Fruit fly (Drosophila melanogaster) whole organism, wandering third instar larva: ENCODE data around the gene CG15221.

ENCODE experiments used
- CrebA ChIP-seq: fragments of 200-800 bp; sonication (Bioruptor generic); optimal IDR thresholded peaks from 2 replicates; lab custom pipeline; 2016; ENCODE audit warnings: missing biosample characterization, mild to moderate bottlenecking, missing genetic modification characterization, borderline replicate concordance
- Mio ChIP-seq: sonication (Bioruptor generic); optimal IDR thresholded peaks from 2 replicates; lab custom pipeline; 2016; ENCODE audit warnings: missing biosample characterization, missing genetic modification characterization
- N ChIP-seq: fragments of >200 bp; optimal IDR thresholded peaks from 2 replicates; lab custom pipeline; 2018; ENCODE audit warnings: missing biosample characterization, missing external identifiers, missing genetic modification characterization
- Sp1 ChIP-seq: fragments of 200-800 bp; sonication (Bioruptor generic); optimal IDR thresholded peaks from 3 replicates; lab custom pipeline; 2019; ENCODE audit warnings: missing biosample characterization, mild to moderate bottlenecking, missing genetic modification characterization, moderate library complexity
- Vsx2 ChIP-seq: fragments of 200-300, 225-300 bp; sonication (Bioruptor generic); optimal IDR thresholded peaks from 2 replicates; lab custom pipeline; 2018; ENCODE audit warnings: missing biosample characterization, missing genetic modification characterization; ENCODE audit not compliant: partially characterized antibody
- br ChIP-seq: fragments of 200-800 bp; sonication (Bioruptor generic); optimal IDR thresholded peaks from 2 replicates; lab custom pipeline; 2016; ENCODE audit warnings: missing biosample characterization, missing genetic modification characterization
- dl ChIP-seq, 2 experiments: fragments of 175-275, 200-275 bp in 1 of 2; fragments of 200-275 bp in 1 of 2; sonication (Bioruptor generic); optimal IDR thresholded peaks; lab custom pipeline; 2018; ENCODE audit warnings: mild to moderate bottlenecking in 2 of 2, missing biosample characterization in 2 of 2, missing genetic modification characterization in 2 of 2, moderate library complexity in 2 of 2; ENCODE audit not compliant: partially characterized antibody in 2 of 2, insufficient read depth in 1 of 2
- usp ChIP-seq: fragments of >200 bp; optimal IDR thresholded peaks from 2 replicates; lab custom pipeline; 2017; ENCODE audit warnings: missing biosample characterization, missing genetic modification characterization

dm6 chrX:11756892-11757291 is 32.8 kb downstream of the CG15221 start:
- TF ChIP-seq Sp1 (GFP tag; lab: Kevin White, UChicago): no peak
- no peak for TF ChIP-seq CrebA
- TF ChIP-seq Vsx2 (GFP tag; lab: Kevin White, UChicago): no peak
- no peak for TF ChIP-seq N (GFP tag; lab: Kevin White, UChicago)
- TF ChIP-seq Mio (GFP tag; lab: Kevin White, UChicago): no peak
- TF ChIP-seq br (GFP tag; lab: Kevin White, UChicago): no peak
- no peak for TF ChIP-seq dl (GFP tag; optimal IDR thresholded peaks at IDR 0.05; lab: Kevin White, UChicago; ENCODE audit: insufficient read depth in 1 of 2, partially characterized antibody in 2 of 2)
- no peak for TF ChIP-seq usp (GFP tag; lab: Kevin White, UChicago)
